Fruit fly (Drosophila melanogaster): ENCODE measurements around the gene CG32486.

CG32486 gene

DNA sequence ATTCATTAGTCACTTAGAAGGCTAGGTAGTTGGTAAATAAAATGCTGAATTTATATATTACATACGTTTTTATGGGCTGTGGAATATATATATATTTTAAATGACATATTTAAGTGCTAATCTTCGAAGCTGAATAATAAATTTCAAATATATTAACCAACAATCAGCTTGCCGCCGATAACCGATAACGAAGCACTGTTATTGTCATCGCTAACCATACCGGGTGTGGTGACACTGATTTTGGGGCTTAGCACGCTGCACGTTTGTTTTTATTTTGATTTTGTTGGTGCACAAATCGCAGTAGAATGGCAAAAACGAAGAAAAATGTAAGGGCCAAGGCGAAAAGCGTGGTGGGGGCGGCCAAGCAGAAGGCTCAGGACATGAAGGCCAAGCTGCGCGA lies 15.8 kb downstream of the CG32486 start, which contains the start of gene CG16753 (continued):
- TF ChIP-seq CG13894 (tag; optimal IDR thresholded peaks at IDR 0.05) (no peak), tio (GFP tag; optimal IDR thresholded peaks at IDR 0.05) (no peak), CG13775 (GFP tag; optimal IDR thresholded peaks at IDR 0.05) (no peak), CG6254 (GFP tag; optimal IDR thresholded peaks at IDR 0.05) (no peak), CG31224 (GFP tag; IDR thresholded peaks at IDR 0.05) (no peak), TFAM (GFP tag; optimal IDR thresholded peaks at IDR 0.05) (no peak), Ssrp (tag; optimal IDR thresholded peaks at IDR 0.05) (no peak), oc (tag; optimal IDR thresholded peaks at IDR 0.05) (peak; percentile 87), HmgZ (tag; optimal IDR thresholded peaks at IDR 0.05) (peak; percentile 42), Meics (GFP tag; optimal IDR thresholded peaks at IDR 0.05) (no peak), BEAF-32 (GFP tag; optimal IDR thresholded peaks at IDR 0.05) (peak; percentile 37), schlank (tag; optimal IDR thresholded peaks at IDR 0.05) (no peak), ind (GFP tag; optimal IDR thresholded peaks at IDR 0.05) (no peak), Lhr (GFP tag; optimal IDR thresholded peaks at IDR 0.05) (no peak), YL-1 (GFP tag; optimal IDR thresholded peaks at IDR 0.05) (peak; percentile 11), wdn (GFP tag; IDR thresholded peaks at IDR 0.05) (no peak), CG12236 (GFP tag; optimal IDR thresholded peaks at IDR 0.05) (no peak), sna (GFP tag; IDR thresholded peaks at IDR 0.05; ENCODE audit: partially characterized antibody) (peak; percentile 60), Aef1 (GFP tag; IDR thresholded peaks at IDR 0.05) (no peak), tap (tag; optimal IDR thresholded peaks at IDR 0.05) (no peak), Opbp (GFP tag; IDR thresholded peaks at IDR 0.05; ENCODE audit: partially characterized antibody) (peak; percentile 62; the same call in 2 of the 3 replicates), CG1603 (tag; optimal IDR thresholded peaks at IDR 0.05) (peak; percentile 33), stwl (tag; optimal IDR thresholded peaks at IDR 0.05) (peak; percentile 48), bbx (GFP tag; IDR thresholded peaks at IDR 0.05; ENCODE audit: partially characterized antibody) (peak; percentile 81), Dp (GFP tag; optimal IDR thresholded peaks at IDR 0.05) (peak; percentile 98), chinmo (GFP tag; IDR thresholded peaks at IDR 0.05; ENCODE audit: partially characterized antibody) (peak; percentile 74; the same call in 2 of the 4 replicates), CG14860 (GFP tag; IDR thresholded peaks at IDR 0.05; ENCODE audit: partially characterized antibody) (peak; percentile 64), E2f2 (GFP tag; IDR thresholded peaks at IDR 0.05) (peak; percentile 97), inv (GFP tag; IDR thresholded peaks at IDR 0.05; ENCODE audit: partially characterized antibody) (0 out of 2 replicates have a peak, but pooled peaks have one; percentile 19), zen2 (GFP tag; IDR thresholded peaks at IDR 0.05; ENCODE audit: partially characterized antibody) (peak; percentile 64; the same call in 1 of the 3 replicates), Sry-δ (GFP tag; optimal IDR thresholded peaks at IDR 0.05) (peak; percentile 79), nerfin-2 (GFP tag; IDR thresholded peaks at IDR 0.05; ENCODE audit: partially characterized antibody) (peak; percentile 52; the same call in 1 of the 2 replicates), jigr1 (GFP tag; IDR thresholded peaks at IDR 0.05) (no peak), ci (GFP tag; IDR thresholded peaks at IDR 0.05) (0 out of 3 replicates have a peak, but pooled peaks have one; percentile 19), Fer3 (tag; optimal IDR thresholded peaks at IDR 0.05) (no peak), otp (GFP tag; IDR thresholded peaks at IDR 0.05) (peak; percentile 88), unc-4 (GFP tag; IDR thresholded peaks at IDR 0.05; ENCODE audit: partially characterized antibody) (0 out of 2 replicates have a peak, but pooled peaks have one; percentile 54), CG32772 (GFP tag; IDR thresholded peaks at IDR 0.05) (no peak), Ets65A (GFP tag) (no peak)

DNA sequence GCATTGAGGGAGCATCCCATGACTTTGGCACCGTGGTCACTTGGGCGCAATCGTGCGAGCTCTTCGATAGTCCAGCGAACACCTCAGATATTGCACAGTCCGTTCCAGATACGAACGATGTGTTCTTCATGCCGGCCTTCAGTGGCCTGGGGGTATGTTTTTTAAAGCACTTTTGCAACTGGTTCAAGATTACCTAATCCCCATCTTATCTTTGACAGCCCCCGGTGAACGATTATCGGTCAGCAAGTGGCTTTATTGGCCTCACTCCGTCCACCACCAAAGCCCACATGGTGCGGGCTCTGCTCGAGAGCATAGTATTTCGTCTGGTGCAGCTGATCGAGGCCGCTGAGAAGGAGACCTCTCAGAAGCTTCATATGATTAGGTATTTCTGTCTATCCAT lies 16.5 kb downstream of the CG32486 start:
- TF ChIP-seq Six4 (GFP tag; optimal IDR thresholded peaks at IDR 0.05), result no peak
- TF ChIP-seq sens (GFP tag), result no peak
- no peak for TF ChIP-seq disco-r (GFP tag; optimal IDR thresholded peaks at IDR 0.05)
- no peak for TF ChIP-seq inv (GFP tag; IDR thresholded peaks at IDR 0.05; ENCODE audit: partially characterized antibody)
- no peak for TF ChIP-seq CG11695 (GFP tag; IDR thresholded peaks at IDR 0.05)
- no peak for TF ChIP-seq Atf-2 (GFP tag; optimal IDR thresholded peaks at IDR 0.05)
- TF ChIP-seq Hr3 (GFP tag; optimal IDR thresholded peaks at IDR 0.05), result no peak
- no peak for TF ChIP-seq Hr78 (GFP tag; optimal IDR thresholded peaks at IDR 0.05)
- TF ChIP-seq grn (GFP tag; optimal IDR thresholded peaks at IDR 0.05), result peak; percentile 45
- TF ChIP-seq CG10431 (GFP tag; optimal IDR thresholded peaks at IDR 0.05), result no peak
- TF ChIP-seq CG8359 (GFP tag; optimal IDR thresholded peaks at IDR 0.05; ENCODE audit: borderline replicate concordance), result no peak
- no peak for TF ChIP-seq CG31365 (tag; optimal IDR thresholded peaks at IDR 0.05)
- TF ChIP-seq lov (optimal IDR thresholded peaks at IDR 0.05), result no peak
- TF ChIP-seq lov (GFP tag; IDR thresholded peaks at IDR 0.05), result no peak

Data from whole organism, embryonic.